Worm (Caenorhabditis elegans): Measurements from ENCODE around the gene ace-4.

ace-4 gene

ce11 chrII:14236569-14236968 is 38.7 kb downstream of the ace-4 start:
- TF ChIP-seq efl-1 (optimal IDR thresholded peaks at IDR 0.05) (no peak), efl-1 (GFP tag; optimal IDR thresholded peaks at IDR 0.05 in 1 of 2) (peak in 1 of 2 experiments; percentile 93), unc-98 (GFP tag; IDR thresholded peaks at IDR 0.05) (no peak)

ce11 chrII:14237245-14237806 is 39.5 kb downstream of the ace-4 start:
- TF ChIP-seq nhr-20 (tag; optimal IDR thresholded peaks at IDR 0.05) (no peak), nhr-12 (tag; optimal IDR thresholded peaks at IDR 0.05) (no peak), tbx-2 (tag; optimal IDR thresholded peaks at IDR 0.05) (no peak), alr-1 (tag; optimal IDR thresholded peaks at IDR 0.05; ENCODE audit: borderline replicate concordance) (no peak), F16B12.6 (tag; optimal IDR thresholded peaks at IDR 0.05) (no peak), fkh-10 (GFP tag; optimal IDR thresholded peaks at IDR 0.05) (no peak), ceh-8 (GFP tag; optimal IDR thresholded peaks at IDR 0.05) (peak; percentile 16), efl-1 (optimal IDR thresholded peaks at IDR 0.05) (no peak), efl-1 (GFP tag; optimal IDR thresholded peaks at IDR 0.05 in 1 of 2) (peak in 1 of 2 experiments; percentile 65), C04F5.9 (tag; optimal IDR thresholded peaks at IDR 0.05) (no peak)

- TF ChIP-seq nhr-77 (tag; optimal IDR thresholded peaks at IDR 0.05) (no peak), efl-1 (optimal IDR thresholded peaks at IDR 0.05) (no peak), efl-1 (GFP tag; optimal IDR thresholded peaks at IDR 0.05 in 1 of 2) (peak in 1 of 2 experiments; percentile 38), tbx-2 (tag; optimal IDR thresholded peaks at IDR 0.05) (no peak), snu-23 (GFP tag; optimal IDR thresholded peaks at IDR 0.05) (no peak), ceh-90 (tag; optimal IDR thresholded peaks at IDR 0.05) (no peak), sup-37 (GFP tag; optimal IDR thresholded peaks at IDR 0.05) (no peak)
These were observed 42.1 kb downstream of the ace-4 start for ce11 chrII:14239924-14240323.

ce11 chrII:14242259-14242658 is 44.4 kb downstream of the ace-4 start:
- no peak for TF ChIP-seq unc-98 (GFP tag; IDR thresholded peaks at IDR 0.05)

ce11 chrII:14243503-14243902 is 45.7 kb downstream of the ace-4 start, which contains the start of gene jmjd-2:
Gene jmjd-2, minus strand, starts transcription at chrII:14243603.
- TF ChIP-seq jun-1 (tag; optimal IDR thresholded peaks at IDR 0.05): no peak
- TF ChIP-seq zag-1 (tag; optimal IDR thresholded peaks at IDR 0.05): no peak
- no peak for TF ChIP-seq mef-2 (tag; optimal IDR thresholded peaks at IDR 0.05)
- no peak for TF ChIP-seq nhr-19 (GFP tag; conservative IDR thresholded peaks at IDR 0.05)
- TF ChIP-seq nhr-28 (tag; optimal IDR thresholded peaks at IDR 0.05): no peak
- no peak for TF ChIP-seq efl-1 (optimal IDR thresholded peaks at IDR 0.05)
- no peak for TF ChIP-seq efl-1 (GFP tag; optimal IDR thresholded peaks at IDR 0.05 in 1 of 2)
- no peak for TF ChIP-seq nhr-12 (tag; optimal IDR thresholded peaks at IDR 0.05)
- no peak for TF ChIP-seq nhr-237 (tag; optimal IDR thresholded peaks at IDR 0.05)
- no peak for TF ChIP-seq unc-130 (tag; optimal IDR thresholded peaks at IDR 0.05)
- no peak for TF ChIP-seq tbx-2 (tag; optimal IDR thresholded peaks at IDR 0.05)
- no peak for TF ChIP-seq nhr-20 (tag; optimal IDR thresholded peaks at IDR 0.05)
- no peak for TF ChIP-seq hlh-4 (tag; optimal IDR thresholded peaks at IDR 0.05)
- no peak for TF ChIP-seq nhr-77 (tag; optimal IDR thresholded peaks at IDR 0.05)

- TF ChIP-seq nhr-237 (tag; optimal IDR thresholded peaks at IDR 0.05) (peak; percentile 29), nhr-71 (tag; optimal IDR thresholded peaks at IDR 0.05) (peak; percentile 80), elt-3 (tag; optimal IDR thresholded peaks at IDR 0.05) (peak in 1 of 6 experiments; percentile 9), fos-1 (tag; optimal IDR thresholded peaks at IDR 0.05) (peak; percentile 53), swsn-7 (tag; optimal IDR thresholded peaks at IDR 0.05) (peak; percentile 56), mep-1 (tag; optimal IDR thresholded peaks at IDR 0.05) (peak; percentile 77), ceh-90 (tag; optimal IDR thresholded peaks at IDR 0.05) (no peak), dpl-1 (GFP tag; optimal IDR thresholded peaks at IDR 0.05) (peak; percentile 60 to 69 (median 63)), nhr-47 (tag; optimal IDR thresholded peaks at IDR 0.05) (peak; percentile 68), elt-2 (tag; optimal IDR thresholded peaks at IDR 0.05) (no peak), nhr-19 (GFP tag; conservative IDR thresholded peaks at IDR 0.05) (peak; percentile 29; the same call in 1 of the 2 replicates), fkh-10 (GFP tag; optimal IDR thresholded peaks at IDR 0.05) (peak; percentile 23), unc-130 (tag; optimal IDR thresholded peaks at IDR 0.05) (no peak), unc-86 (tag; optimal IDR thresholded peaks at IDR 0.05) (peak; percentile 33), C34B4.2 (tag; optimal IDR thresholded peaks at IDR 0.05) (no peak), lin-35 (GFP tag; optimal IDR thresholded peaks at IDR 0.05) (peak; percentile 72), snu-23 (GFP tag; optimal IDR thresholded peaks at IDR 0.05) (peak; percentile 76), fkh-8 (tag; optimal IDR thresholded peaks at IDR 0.05) (peak; percentile 58), efl-1 (optimal IDR thresholded peaks at IDR 0.05) (peak; percentile 80 to 91), efl-1 (GFP tag; optimal IDR thresholded peaks at IDR 0.05 in 1 of 2) (peak; percentile 66 to 96), blmp-1 (tag; optimal IDR thresholded peaks at IDR 0.05) (peak; percentile 97), sptf-1 (tag; optimal IDR thresholded peaks at IDR 0.05) (no peak), lsy-2 (tag; optimal IDR thresholded peaks at IDR 0.05) (peak; percentile 56 to 72), rnt-1 (tag; optimal IDR thresholded peaks at IDR 0.05) (peak; percentile 48)
These were observed 46.8 kb downstream of the ace-4 start for ce11 chrII:14244457-14245254.

All from whole organism, L1 larva.